Worm (Caenorhabditis elegans): ENCODE data around the gene nex-3.
"Not testable (repeated sequence)": the region's sequence is repeated elsewhere in the genome, so short reads cannot be mapped to it uniquely, and the experiment has no call there.

The nex-3 gene

ce11 chrIII:4412108-4413009 lies 29.5 kb upstream of the nex-3 start:
- TF ChIP-seq C34F6.9 (tag; optimal IDR thresholded peaks at IDR 0.05) (peak; percentile 57), sma-9 (GFP tag; optimal IDR thresholded peaks at IDR 0.05) (peak; percentile 95), sma-9 (tag; optimal IDR thresholded peaks at IDR 0.05) (no peak), lin-13 (GFP tag; optimal IDR thresholded peaks at IDR 0.05) (peak; percentile 43), sem-4 (tag; optimal IDR thresholded peaks at IDR 0.05) (no peak), snpc-4 (tag; optimal IDR thresholded peaks at IDR 0.05) (peak; percentile 26), unc-55 (GFP tag; optimal IDR thresholded peaks at IDR 0.05) (peak; percentile 12), elt-1 (tag; optimal IDR thresholded peaks at IDR 0.05) (no peak), nhr-10 (tag; optimal IDR thresholded peaks at IDR 0.05) (no peak), fos-1 (tag; optimal IDR thresholded peaks at IDR 0.05) (peak; percentile 18), lsy-2 (tag; optimal IDR thresholded peaks at IDR 0.05) (peak in 1 of 2 experiments; percentile 54), crh-2 (tag; optimal IDR thresholded peaks at IDR 0.05) (peak; percentile 22), F13H6.1 (tag; optimal IDR thresholded peaks at IDR 0.05) (peak; percentile 59), nhr-129 (tag; optimal IDR thresholded peaks at IDR 0.05) (peak; percentile 64), mdl-1 (tag; optimal IDR thresholded peaks at IDR 0.05) (no peak)

ce11 chrIII:4413099-4413498 lies 28.8 kb upstream of the nex-3 start, which contains the start of gene mpc-1:
mpc-1 (plus strand) TSS chrIII:4413457.
- TF ChIP-seq elt-1 (tag; optimal IDR thresholded peaks at IDR 0.05), result no peak
- no peak for TF ChIP-seq unc-39 (tag; optimal IDR thresholded peaks at IDR 0.05)
- no peak for TF ChIP-seq mab-5 (tag; optimal IDR thresholded peaks at IDR 0.05)
- TF ChIP-seq mdl-1 (tag; optimal IDR thresholded peaks at IDR 0.05), result peak in 1 of 2 experiments; percentile 22
- TF ChIP-seq ztf-1 (GFP tag; conservative IDR thresholded peaks at IDR 0.05), result no peak
- peak; percentile 91 for TF ChIP-seq fos-1 (tag; optimal IDR thresholded peaks at IDR 0.05)
- TF ChIP-seq crh-2 (tag; optimal IDR thresholded peaks at IDR 0.05), result peak; percentile 54
- peak; percentile 37 for TF ChIP-seq sma-9 (GFP tag; optimal IDR thresholded peaks at IDR 0.05)
- TF ChIP-seq sma-9 (tag; optimal IDR thresholded peaks at IDR 0.05), result no peak
- no peak for TF ChIP-seq nhr-237 (tag; optimal IDR thresholded peaks at IDR 0.05)
- TF ChIP-seq skn-1 (tag; optimal IDR thresholded peaks at IDR 0.05), result peak; percentile 59

- peak; percentile 38 for TF ChIP-seq lin-13 (GFP tag; optimal IDR thresholded peaks at IDR 0.05)
- peak; percentile 16 for TF ChIP-seq nhr-6 (tag; optimal IDR thresholded peaks at IDR 0.05)
- peak; percentile 40 for TF ChIP-seq sma-3 (GFP tag; optimal IDR thresholded peaks at IDR 0.05)
- TF ChIP-seq nhr-21 (tag; optimal IDR thresholded peaks at IDR 0.05), result peak; percentile 17
- peak; percentile 69 for TF ChIP-seq unc-55 (GFP tag; optimal IDR thresholded peaks at IDR 0.05)
- peak; percentile 45 for TF ChIP-seq F13H6.1 (tag; optimal IDR thresholded peaks at IDR 0.05)
- peak; percentile 12 for TF ChIP-seq fos-1 (tag; optimal IDR thresholded peaks at IDR 0.05)
- TF ChIP-seq sma-9 (GFP tag; optimal IDR thresholded peaks at IDR 0.05), result peak; percentile 79
- TF ChIP-seq sma-9 (tag; optimal IDR thresholded peaks at IDR 0.05), result not testable (repeated sequence)
- peak; percentile 13 for TF ChIP-seq egl-27 (tag; optimal IDR thresholded peaks at IDR 0.05)
- peak; percentile 36 for TF ChIP-seq crh-2 (tag; optimal IDR thresholded peaks at IDR 0.05)
- TF ChIP-seq snpc-4 (tag; optimal IDR thresholded peaks at IDR 0.05), result peak; percentile 97
- TF ChIP-seq C34F6.9 (tag; optimal IDR thresholded peaks at IDR 0.05), result peak; percentile 73
- peak; percentile 46 to 73 for TF ChIP-seq lsy-2 (tag; optimal IDR thresholded peaks at IDR 0.05)
- peak; percentile 32 for TF ChIP-seq nhr-129 (tag; optimal IDR thresholded peaks at IDR 0.05)
- peak; percentile 53 for TF ChIP-seq gmeb-1 (tag; optimal IDR thresholded peaks at IDR 0.05)
- peak; percentile 37 for TF ChIP-seq nhr-25 (tag; optimal IDR thresholded peaks at IDR 0.05)
- peak; percentile 36 for TF ChIP-seq Y55F3AM.14 (GFP tag; optimal IDR thresholded peaks at IDR 0.05)
Measured at ce11 chrIII:4414041-4414440, 27.8 kb upstream of the nex-3 start.

- TF ChIP-seq lin-13 (GFP tag; optimal IDR thresholded peaks at IDR 0.05) (no peak), crh-2 (tag; optimal IDR thresholded peaks at IDR 0.05) (no peak)
Measured at ce11 chrIII:4415135-4415534, 26.7 kb upstream of the nex-3 start, which contains the start of gene R07E5.11. R07E5.11 (minus strand) TSS chrIII:4415235.

- no peak for TF ChIP-seq nhr-12 (tag; optimal IDR thresholded peaks at IDR 0.05)
Measured at ce11 chrIII:4417956-4418355, 23.9 kb upstream of the nex-3 start, which contains the start of the genes R07E5.19 and pdcd-2. R07E5.19 (minus strand) TSS chrIII:4418056. pdcd-2 (minus strand) TSS chrIII:4418057.

All from whole organism, L2 larva.